Fruit fly (Drosophila melanogaster) whole organism, wandering third instar larva: ENCODE measurements around the gene Nadsyn.

Experiments
- Dfd ChIP-seq: fragments of >200 bp; optimal IDR thresholded peaks from 2 replicates; lab custom pipeline; 2017; ENCODE audit warnings: missing biosample characterization, missing genetic modification characterization
- HLH106 ChIP-seq: fragments of 200-800 bp; optimal IDR thresholded peaks from 3 replicates; lab custom pipeline; 2019; ENCODE audit warnings: missing biosample characterization, mild to moderate bottlenecking, missing genetic modification characterization, moderate library complexity
- Hr78 ChIP-seq: fragments of >200 bp; optimal IDR thresholded peaks from 2 replicates; lab custom pipeline; 2017; ENCODE audit warnings: missing biosample characterization, missing genetic modification characterization
- Mio ChIP-seq: sonication (Bioruptor generic); optimal IDR thresholded peaks from 2 replicates; lab custom pipeline; 2016; ENCODE audit warnings: missing biosample characterization, missing genetic modification characterization
- Myc ChIP-seq: fragments of >200 bp; optimal IDR thresholded peaks from 2 replicates; lab custom pipeline; 2017
- OdsH ChIP-seq: fragments of 200-800 bp; sonication (Bioruptor generic); optimal IDR thresholded peaks from 2 replicates; lab custom pipeline; 2016; ENCODE audit warnings: missing biosample characterization, mild to moderate bottlenecking, missing genetic modification characterization
- dsf ChIP-seq: sonication (Bioruptor generic); optimal IDR thresholded peaks from 2 replicates; lab custom pipeline; 2016; ENCODE audit warnings: missing biosample characterization, missing genetic modification characterization, borderline replicate concordance
- h ChIP-seq: fragments of 200-800 bp; sonication (Bioruptor generic); optimal IDR thresholded peaks from 3 replicates; lab custom pipeline; 2016; ENCODE audit warnings: missing biosample characterization, mild to moderate bottlenecking, missing genetic modification characterization
- jim ChIP-seq: fragments of 175-275, 200-325 bp; sonication (Bioruptor generic); optimal IDR thresholded peaks from 2 replicates; lab custom pipeline; 2016; ENCODE audit warnings: missing biosample characterization, mild to moderate bottlenecking, missing genetic modification characterization
- usp ChIP-seq: fragments of >200 bp; optimal IDR thresholded peaks from 2 replicates; lab custom pipeline; 2017; ENCODE audit warnings: missing biosample characterization, missing genetic modification characterization

dm6 chrX:13739411-13739888 is 21.4 kb upstream of the Nadsyn start, which contains the start of gene CG11151:
- TF ChIP-seq usp (GFP tag; lab: Kevin White, UChicago) = no peak
- TF ChIP-seq Mio (GFP tag; lab: Kevin White, UChicago) = peak; percentile 82
- peak; percentile 97 for TF ChIP-seq OdsH (GFP tag; lab: Kevin White, UChicago)
- TF ChIP-seq Myc (lab: Kevin White, UChicago) = no peak
- TF ChIP-seq h = peak; percentile 98
- TF ChIP-seq Hr78 (GFP tag; lab: Kevin White, UChicago) = no peak
- TF ChIP-seq HLH106 (tag; lab: Kevin White, UChicago) = peak; percentile 96
- no peak for TF ChIP-seq jim
- peak; percentile 83 for TF ChIP-seq dsf (GFP tag; lab: Kevin White, UChicago)
- TF ChIP-seq Dfd (GFP tag; lab: Kevin White, UChicago) = no peak
